Worm (Caenorhabditis elegans) whole organism, L1 larva: ENCODE data around the gene hda-11.

ENCODE experiments used
- ces-1 ChIP-seq: fragments of 150-350 bp; optimal IDR thresholded peaks from 2 replicates; lab custom pipeline; 2014; ENCODE audit warnings: missing biosample characterization, missing genetic modification reagents, missing genetic modification characterization
- jun-1 ChIP-seq: fragments of 150-350 bp; optimal IDR thresholded peaks from 2 replicates; lab custom pipeline; 2014; ENCODE audit warnings: missing biosample characterization, missing genetic modification reagents, missing genetic modification characterization
- lin-13 ChIP-seq: fragments of 150-350 bp; optimal IDR thresholded peaks from 2 replicates; lab custom pipeline; 2014; ENCODE audit warnings: missing biosample characterization, missing genetic modification reagents, missing genetic modification characterization
- unc-62 ChIP-seq: fragments of 150-350 bp; optimal IDR thresholded peaks from 2 replicates; lab custom pipeline; 2014; ENCODE audit warnings: missing biosample characterization, missing genetic modification reagents, missing genetic modification characterization
- ztf-11 ChIP-seq, 2 experiments: sonication (generic microtip); optimal IDR thresholded peaks; 2 replicates each; lab custom pipeline; 2016 to 2017; ENCODE audit warnings: missing genetic modification characterization in 2 of 2, missing biosample characterization in 1 of 2, missing compliant biosample characterization in 1 of 2

- TF ChIP-seq lin-13 (GFP tag; lab: Kevin White, UChicago) = no peak
- no peak for TF ChIP-seq jun-1 (tag; lab: Kevin White, UChicago)
- TF ChIP-seq ztf-11 (tag; optimal IDR thresholded peaks at IDR 0.05; lab: Kevin White, UChicago) = no peak
- TF ChIP-seq unc-62 (GFP tag; lab: Kevin White, UChicago) = no peak
- no peak for TF ChIP-seq ces-1 (GFP tag; lab: Kevin White, UChicago)
These were observed 30.4 kb downstream of the hda-11 start for ce11 chrV:10556362-10556761.
